Worm (Caenorhabditis elegans) whole organism, young adult: Measurements from ENCODE around the gene ttr-49.
A peak's percentile ranks its signal among the peaks of the same experiment; 100 is the strongest.

Experiments used
- B0019.2 ChIP-seq: fragments of 200-800 bp; sonication (Bioruptor generic); conservative IDR thresholded peaks from 2 replicates; pipeline ENCODE4 v1.3.6; 2022; ENCODE audit warnings: missing genetic modification reagents, missing genetic modification characterization, missing compliant biosample characterization
- C06A6.2 ChIP-seq: fragments of 200-800 bp; sonication (Bioruptor generic); conservative IDR thresholded peaks from 2 replicates; pipeline ENCODE4 v1.3.6; 2022; ENCODE audit warnings: missing genetic modification characterization, missing compliant biosample characterization
- C17E4.6 ChIP-seq: fragments of 200-800 bp; sonication (Bioruptor generic); IDR thresholded peaks from 2 replicates; pipeline ENCODE4 v1.3.6; 2022; ENCODE audit warnings: missing genetic modification reagents, missing genetic modification characterization, missing compliant biosample characterization
- F10E7.11 ChIP-seq: sonication (generic microtip); optimal IDR thresholded peaks from 2 replicates; lab custom pipeline; 2017; ENCODE audit warnings: mild to moderate bottlenecking, missing genetic modification characterization, moderate library complexity, missing compliant biosample characterization
- F37B4.10 ChIP-seq: fragments of 200-800 bp; sonication (Bioruptor generic); IDR thresholded peaks from 2 replicates; pipeline ENCODE4 v1.3.6; 2022; ENCODE audit warnings: missing genetic modification characterization, missing compliant biosample characterization
- F55B11.4 ChIP-seq: sonication (generic microtip); optimal IDR thresholded peaks from 2 replicates; lab custom pipeline; 2016; ENCODE audit warnings: missing compliant biosample characterization, missing genetic modification characterization, borderline replicate concordance; ENCODE audit not compliant: insufficient read depth
- F57C9.4 ChIP-seq: sonication (generic microtip); optimal IDR thresholded peaks from 2 replicates; lab custom pipeline; 2017; ENCODE audit warnings: mild to moderate bottlenecking, missing genetic modification characterization, missing compliant biosample characterization
- T07F8.4 ChIP-seq: sonication (generic microtip); optimal IDR thresholded peaks from 2 replicates; lab custom pipeline; 2016; ENCODE audit warnings: mild to moderate bottlenecking, missing genetic modification characterization, moderate library complexity, missing compliant biosample characterization
- Y95B8A.8 ChIP-seq: fragments of 200-800 bp; sonication (Bioruptor generic); IDR thresholded peaks from 2 replicates; pipeline ENCODE4 v1.3.6; 2022; ENCODE audit warnings: missing genetic modification reagents, missing genetic modification characterization, missing compliant biosample characterization
- akir-1 ChIP-seq: fragments of 200-800 bp; sonication (Bioruptor generic); optimal IDR thresholded peaks from 2 replicates; lab custom pipeline; 2018; ENCODE audit warnings: mild to moderate bottlenecking, missing genetic modification characterization, moderate library complexity, missing compliant biosample characterization
- ama-1 ChIP-seq, 3 experiments: fragments of 150-350 bp in 1 of 3; sonication (generic microtip) in 2 of 3; optimal IDR thresholded peaks; 2 replicates each; lab custom pipeline; 2014 to 2018; ENCODE audit warnings: missing biosample characterization in 2 of 3, missing genetic modification characterization in 2 of 3, missing genetic modification reagents in 2 of 3
- aptf-2 ChIP-seq: fragments of 200-800 bp; sonication (Bioruptor generic); conservative IDR thresholded peaks from 2 replicates; pipeline ENCODE4 v1.3.6; 2022; ENCODE audit warnings: missing genetic modification reagents, missing genetic modification characterization, missing compliant biosample characterization
- atf-7 ChIP-seq: sonication (generic microtip); optimal IDR thresholded peaks from 2 replicates; lab custom pipeline; 2017; ENCODE audit warnings: mild to moderate bottlenecking, missing genetic modification characterization, missing compliant biosample characterization
- athp-1 ChIP-seq: sonication (generic microtip); optimal IDR thresholded peaks from 2 replicates; lab custom pipeline; 2017; ENCODE audit warnings: mild to moderate bottlenecking, missing genetic modification characterization, missing compliant biosample characterization
- attf-3 ChIP-seq: fragments of 200-800 bp; sonication (Bioruptor generic); conservative IDR thresholded peaks from 2 replicates; pipeline ENCODE4 v1.3.6; 2022; ENCODE audit warnings: missing genetic modification reagents, missing genetic modification characterization, missing compliant biosample characterization
- ccch-3 ChIP-seq: fragments of 200-800 bp; sonication (Bioruptor generic); optimal IDR thresholded peaks from 2 replicates; lab custom pipeline; 2018; ENCODE audit warnings: mild to moderate bottlenecking, missing genetic modification characterization, missing compliant biosample characterization
- ceh-27 ChIP-seq: fragments of 200-800 bp; sonication (Bioruptor generic); optimal IDR thresholded peaks from 2 replicates; lab custom pipeline; 2018; ENCODE audit warnings: mild to moderate bottlenecking, missing genetic modification characterization, moderate library complexity, missing compliant biosample characterization
- ceh-40 ChIP-seq: fragments of 200-800 bp; sonication (Bioruptor generic); IDR thresholded peaks from 2 replicates; pipeline ENCODE4 v1.3.6; 2022; ENCODE audit warnings: missing genetic modification characterization, missing compliant biosample characterization
- chd-7 ChIP-seq: sonication (generic microtip); optimal IDR thresholded peaks from 2 replicates; lab custom pipeline; 2016; ENCODE audit warnings: mild to moderate bottlenecking, missing genetic modification characterization, moderate library complexity, missing compliant biosample characterization
- die-1 ChIP-seq: sonication (generic microtip); optimal IDR thresholded peaks from 2 replicates; lab custom pipeline; 2016; ENCODE audit warnings: missing genotype, mild to moderate bottlenecking, missing genetic modification characterization, missing compliant biosample characterization
- dox-1 ChIP-seq: fragments of 200-800 bp; sonication (Bioruptor generic); IDR thresholded peaks from 2 replicates; pipeline ENCODE4 v1.3.6; 2022; ENCODE audit warnings: missing genetic modification reagents, missing genetic modification characterization, missing compliant biosample characterization
- dpff-1 ChIP-seq: sonication (generic microtip); optimal IDR thresholded peaks from 2 replicates; lab custom pipeline; 2017; ENCODE audit warnings: mild to moderate bottlenecking, missing genetic modification characterization, missing compliant biosample characterization
- egl-18 ChIP-seq: fragments of 200-800 bp; sonication (Bioruptor generic); IDR thresholded peaks from 2 replicates; pipeline ENCODE4 v1.3.6; 2022; ENCODE audit warnings: missing genetic modification reagents, missing genetic modification characterization, missing compliant biosample characterization
- egl-44 ChIP-seq: fragments of 200-800 bp; sonication (Bioruptor generic); IDR thresholded peaks from 2 replicates; pipeline ENCODE4 v1.3.6; 2022; ENCODE audit warnings: missing genetic modification reagents, missing genetic modification characterization, missing compliant biosample characterization
- ekl-4 ChIP-seq: fragments of 200-800 bp; sonication (Bioruptor generic); IDR thresholded peaks from 2 replicates; pipeline ENCODE4 v1.3.6; 2022; ENCODE audit warnings: missing genetic modification reagents, missing genetic modification characterization, missing compliant biosample characterization
- ets-4 ChIP-seq: fragments of 200-800 bp; sonication (Bioruptor generic); optimal IDR thresholded peaks from 2 replicates; lab custom pipeline; 2018; ENCODE audit warnings: mild to moderate bottlenecking, missing genetic modification characterization, missing compliant biosample characterization
- fkh-3 ChIP-seq: sonication (generic microtip); optimal IDR thresholded peaks from 2 replicates; lab custom pipeline; 2016; ENCODE audit warnings: mild to moderate bottlenecking, missing genetic modification characterization, missing compliant biosample characterization
- hmg-1.2 ChIP-seq: fragments of 200-800 bp; sonication (Bioruptor generic); IDR thresholded peaks from 2 replicates; pipeline ENCODE4 v1.3.6; 2022; ENCODE audit warnings: missing genetic modification reagents, missing genetic modification characterization, missing compliant biosample characterization
- let-526 ChIP-seq: fragments of 200-800 bp; sonication (Bioruptor generic); IDR thresholded peaks from 2 replicates; pipeline ENCODE4 v1.3.6; 2022; ENCODE audit warnings: missing genetic modification reagents, missing genetic modification characterization, missing compliant biosample characterization
- lin-26 ChIP-seq: fragments of 200-800 bp; sonication (Bioruptor generic); IDR thresholded peaks from 2 replicates; pipeline ENCODE4 v1.3.6; 2022; ENCODE audit warnings: missing genetic modification reagents, missing genetic modification characterization, missing compliant biosample characterization
- lin-54 ChIP-seq: fragments of 200-800 bp; sonication (Bioruptor generic); optimal IDR thresholded peaks from 2 replicates; lab custom pipeline; 2018; ENCODE audit warnings: mild to moderate bottlenecking, missing genetic modification characterization, missing compliant biosample characterization
- lir-1 ChIP-seq: fragments of 200-800 bp; sonication (Bioruptor generic); conservative IDR thresholded peaks from 2 replicates; pipeline ENCODE4 v1.3.6; 2022; ENCODE audit warnings: missing genetic modification reagents, missing genetic modification characterization, missing compliant biosample characterization
- lsy-27 ChIP-seq: sonication (generic microtip); optimal IDR thresholded peaks from 2 replicates; lab custom pipeline; 2017; ENCODE audit warnings: missing genetic modification characterization, mild to moderate bottlenecking, missing compliant biosample characterization, antibody characterized with exemption, missing genotype, borderline replicate concordance; ENCODE audit not compliant: insufficient read depth
- madf-3 ChIP-seq: fragments of 200-800 bp; sonication (Bioruptor generic); IDR thresholded peaks from 2 replicates; pipeline ENCODE4 v1.3.6; 2022; ENCODE audit warnings: missing genetic modification reagents, missing genetic modification characterization, missing compliant biosample characterization
- madf-8 ChIP-seq: fragments of 200-800 bp; sonication (Bioruptor generic); conservative IDR thresholded peaks from 2 replicates; pipeline ENCODE4 v1.3.6; 2022; ENCODE audit warnings: missing genetic modification reagents, missing genetic modification characterization, missing compliant biosample characterization
- mes-4 ChIP-seq: sonication (generic microtip); optimal IDR thresholded peaks from 2 replicates; lab custom pipeline; 2016; ENCODE audit warnings: missing genotype, missing genetic modification characterization, missing compliant biosample characterization
- mxl-1 ChIP-seq: sonication (generic microtip); optimal IDR thresholded peaks from 2 replicates; lab custom pipeline; 2016; ENCODE audit warnings: missing genetic modification characterization, missing compliant biosample characterization
- nhr-120 ChIP-seq: fragments of 200-800 bp; sonication (Bioruptor generic); IDR thresholded peaks from 2 replicates; pipeline ENCODE4 v1.3.6; 2022; ENCODE audit warnings: missing genetic modification characterization, missing compliant biosample characterization
- nhr-80 ChIP-seq: sonication (generic microtip); optimal IDR thresholded peaks from 2 replicates; lab custom pipeline; 2016; ENCODE audit warnings: missing genetic modification characterization, missing compliant biosample characterization
- pha-4 ChIP-seq: fragments of 150-350 bp; sonication (generic microtip); optimal IDR thresholded peaks from 2 replicates; lab custom pipeline; 2014; ENCODE audit warnings: missing biosample characterization, missing genetic modification reagents, missing genetic modification characterization
- sdz-38 ChIP-seq: sonication (generic microtip); optimal IDR thresholded peaks from 2 replicates; lab custom pipeline; 2016; ENCODE audit warnings: missing genotype, missing genetic modification characterization, missing compliant biosample characterization
- snpc-3.4 ChIP-seq: sonication (generic microtip); optimal IDR thresholded peaks from 2 replicates; lab custom pipeline; 2017; ENCODE audit warnings: missing genetic modification characterization, mild to moderate bottlenecking, missing compliant biosample characterization, antibody characterized with exemption, moderate library complexity, missing genotype, missing genetic modification reagents
- snpc-4 ChIP-seq, 5 experiments: fragments of 150-350 bp in 1 of 5; sonication (generic microtip) in 4 of 5; optimal IDR thresholded peaks; 2 replicates each; lab custom pipeline; 2014 to 2018; ENCODE audit warnings: missing genetic modification characterization in 5 of 5, missing biosample characterization in 3 of 5, antibody characterized with exemption in 2 of 5, mild to moderate bottlenecking in 2 of 5, missing compliant biosample characterization in 2 of 5, missing genotype in 2 of 5, moderate library complexity in 2 of 5, missing genetic modification reagents in 1 of 5
- sptf-2 ChIP-seq: fragments of 200-800 bp; sonication (Bioruptor generic); optimal IDR thresholded peaks from 2 replicates; lab custom pipeline; 2018; ENCODE audit warnings: mild to moderate bottlenecking, missing genetic modification characterization, missing compliant biosample characterization
- tlf-1 ChIP-seq: fragments of 200-800 bp; sonication (Bioruptor generic); optimal IDR thresholded peaks from 2 replicates; lab custom pipeline; 2018; ENCODE audit warnings: mild to moderate bottlenecking, missing genetic modification characterization, missing compliant biosample characterization
- unc-130 ChIP-seq: sonication (generic microtip); optimal IDR thresholded peaks from 2 replicates; lab custom pipeline; 2016; ENCODE audit warnings: missing genetic modification reagents, missing genetic modification characterization, missing compliant biosample characterization
- zfh-2 ChIP-seq: fragments of 200-800 bp; sonication (Bioruptor generic); conservative IDR thresholded peaks from 2 replicates; pipeline ENCODE4 v1.3.6; 2022; ENCODE audit warnings: missing genetic modification reagents, missing genetic modification characterization, missing compliant biosample characterization
- zim-3 ChIP-seq: sonication (generic microtip); optimal IDR thresholded peaks from 2 replicates; lab custom pipeline; 2017; ENCODE audit warnings: mild to moderate bottlenecking, missing genetic modification characterization, moderate library complexity, missing compliant biosample characterization

The ttr-49 gene

DNA sequence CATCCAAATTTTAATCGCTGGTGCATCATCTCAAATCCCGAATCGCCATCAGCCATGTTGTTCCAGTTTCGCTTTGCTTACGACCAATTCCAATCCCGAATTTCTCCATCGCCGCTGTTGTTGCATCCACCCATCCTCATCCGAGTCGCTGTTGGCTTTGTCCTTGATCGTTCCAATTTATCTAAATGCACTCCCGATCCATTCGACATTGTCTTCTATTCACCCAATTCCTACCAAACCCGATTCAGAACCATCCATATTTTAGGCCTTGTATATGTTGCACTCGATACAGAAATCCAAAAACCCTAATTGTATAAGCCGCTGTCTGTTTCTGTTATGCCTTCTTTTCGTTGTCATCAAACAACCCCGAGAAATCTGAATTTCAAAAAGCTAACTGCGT, 16.0 kb downstream of the ttr-49 start:
- TF ChIP-seq T07F8.4 (tag; lab: Kevin White, UChicago), result no peak
- no peak for TF ChIP-seq akir-1
- 0 out of 2 replicates have a peak, but pooled peaks have one; percentile 43 for TF ChIP-seq nhr-120 (GFP tag; lab: Robert Waterston, UW)
- peak; percentile 54; the same call in 1 of the 2 replicates for TF ChIP-seq C17E4.6 (GFP tag; lab: Robert Waterston, UW)
- TF ChIP-seq sdz-38, result no peak
- TF ChIP-seq athp-1 (tag; lab: Kevin White, UChicago), result no peak
- peak; percentile 88 for TF ChIP-seq Y95B8A.8 (GFP tag; lab: Robert Waterston, UW)
- TF ChIP-seq lir-1 (GFP tag; lab: Robert Waterston, UW), result no peak
- no peak for TF ChIP-seq madf-8 (GFP tag; lab: Robert Waterston, UW)
- TF ChIP-seq die-1, result no peak
- no peak for TF ChIP-seq snpc-3.4
- no peak for TF ChIP-seq zim-3 (tag; lab: Kevin White, UChicago)
- TF ChIP-seq lin-54 (GFP tag; lab: Kevin White, UChicago), result no peak
- TF ChIP-seq chd-7, result peak; percentile 49
- TF ChIP-seq attf-3 (GFP tag; lab: Robert Waterston, UW), result 0 out of 2 replicates have a peak, but pooled peaks have one; percentile 13
- TF ChIP-seq F55B11.4 (tag; lab: Kevin White, UChicago), result no peak
- no peak for TF ChIP-seq F10E7.11
- no peak for TF ChIP-seq ceh-27 (GFP tag; lab: Kevin White, UChicago)
- no peak for TF ChIP-seq egl-18 (GFP tag; lab: Robert Waterston, UW)
- TF ChIP-seq F37B4.10 (GFP tag; lab: Robert Waterston, UW), result peak; percentile 94
- TF ChIP-seq tlf-1 (GFP tag; lab: Kevin White, UChicago), result peak; percentile 47
- TF ChIP-seq aptf-2 (GFP tag; lab: Robert Waterston, UW), result 0 out of 2 replicates have a peak, but pooled peaks have one; percentile 27
- no peak for TF ChIP-seq let-526
- peak; percentile 80 for TF ChIP-seq C06A6.2 (GFP tag; lab: Robert Waterston, UW)
- no peak for TF ChIP-seq F57C9.4 (tag; lab: Kevin White, UChicago)
- TF ChIP-seq ceh-40, result peak; percentile 75
- TF ChIP-seq dox-1, result peak; percentile 58; the same call in 1 of the 2 replicates
- TF ChIP-seq mes-4 (tag; lab: Kevin White, UChicago), result no peak
- TF ChIP-seq lsy-27 (tag; lab: Kevin White, UChicago), result no peak
- peak; percentile 62 for TF ChIP-seq hmg-1.2 (GFP tag; lab: Robert Waterston, UW)
- no peak for TF ChIP-seq dpff-1
- TF ChIP-seq ama-1 (optimal IDR thresholded peaks at IDR 0.05; lab: Kevin White, UChicago), result no peak
- no peak for TF ChIP-seq ama-1 (GFP tag; optimal IDR thresholded peaks at IDR 0.05; lab: Kevin White, UChicago)
- 0 out of 2 replicates have a peak, but pooled peaks have one; percentile 4 for TF ChIP-seq zfh-2 (GFP tag; lab: Robert Waterston, UW)
- TF ChIP-seq atf-7 (tag; lab: Kevin White, UChicago), result peak; percentile 16
- no peak for TF ChIP-seq ets-4 (GFP tag; lab: Kevin White, UChicago)
- TF ChIP-seq madf-3 (GFP tag; lab: Robert Waterston, UW), result peak; percentile 80
- no peak for TF ChIP-seq sptf-2 (GFP tag; lab: Kevin White, UChicago)
- TF ChIP-seq mxl-1 (tag; lab: Kevin White, UChicago), result peak; percentile 23
- peak; percentile 45 for TF ChIP-seq lin-26 (GFP tag; lab: Robert Waterston, UW)
- TF ChIP-seq fkh-3 (tag; lab: Kevin White, UChicago), result no peak
- no peak for TF ChIP-seq ccch-3 (GFP tag; lab: Kevin White, UChicago)
- TF ChIP-seq nhr-80 (tag; lab: Kevin White, UChicago), result no peak
- peak; percentile 72; the same call in 1 of the 2 replicates for TF ChIP-seq egl-44 (GFP tag; lab: Robert Waterston, UW)
- peak; percentile 75 for TF ChIP-seq ekl-4 (GFP tag; lab: Robert Waterston, UW)
- TF ChIP-seq pha-4 (tag; lab: Kevin White, UChicago), result no peak
- TF ChIP-seq unc-130 (GFP tag; lab: Kevin White, UChicago), result no peak
- TF ChIP-seq B0019.2 (GFP tag; lab: Robert Waterston, UW), result peak; percentile 32; the same call in 1 of the 2 replicates
- TF ChIP-seq snpc-4 (GFP tag; optimal IDR thresholded peaks at IDR 0.05; lab: Kevin White, UChicago), result no peak
- no peak for TF ChIP-seq snpc-4 (tag; optimal IDR thresholded peaks at IDR 0.05; lab: Kevin White, UChicago)
